Worm (Caenorhabditis elegans): ENCODE results near the gene mlt-11.

Gene mlt-11

DNA sequence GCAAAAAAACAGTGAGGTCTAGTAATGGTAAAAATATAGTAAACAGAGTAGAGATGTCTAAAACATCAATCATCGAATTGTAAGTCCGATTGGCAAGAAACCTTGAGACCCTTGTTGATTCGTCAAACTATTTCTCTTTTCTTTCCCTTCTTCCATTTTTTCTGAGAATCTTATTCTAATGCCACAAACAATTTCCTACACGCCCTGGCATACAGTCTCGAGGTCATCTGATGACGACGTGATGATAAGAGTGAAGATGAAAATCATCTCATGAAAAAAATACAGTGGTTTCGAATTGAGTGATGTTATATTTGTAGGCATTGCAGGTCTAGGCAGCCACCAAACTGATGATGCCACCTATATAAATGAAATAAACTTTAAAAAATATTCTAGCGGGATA, 25.9 kb downstream of the mlt-11 start:
- TF ChIP-seq nhr-12 (tag; optimal IDR thresholded peaks at IDR 0.05) (no peak), dmd-4 (tag; optimal IDR thresholded peaks at IDR 0.05) (no peak), ceh-16 (tag; optimal IDR thresholded peaks at IDR 0.05) (no peak), unc-39 (tag; optimal IDR thresholded peaks at IDR 0.05) (no peak), nhr-6 (tag; optimal IDR thresholded peaks at IDR 0.05) (no peak), sma-9 (GFP tag; optimal IDR thresholded peaks at IDR 0.05) (peak; percentile 39), sma-9 (tag; optimal IDR thresholded peaks at IDR 0.05) (no peak), ztf-1 (GFP tag; conservative IDR thresholded peaks at IDR 0.05) (no peak), nhr-25 (tag; optimal IDR thresholded peaks at IDR 0.05) (peak; percentile 79), sma-3 (GFP tag; optimal IDR thresholded peaks at IDR 0.05) (peak; percentile 25), blmp-1 (tag; optimal IDR thresholded peaks at IDR 0.05; ENCODE audit: insufficient read depth) (peak; percentile 54), ama-1 (optimal IDR thresholded peaks at IDR 0.05) (no peak), nhr-11 (tag; optimal IDR thresholded peaks at IDR 0.05) (no peak), ceh-82 (tag; optimal IDR thresholded peaks at IDR 0.05) (no peak), crh-2 (tag; optimal IDR thresholded peaks at IDR 0.05) (no peak), peb-1 (tag; optimal IDR thresholded peaks at IDR 0.05) (no peak), aly-2 (tag; optimal IDR thresholded peaks at IDR 0.05) (no peak), nhr-237 (tag; optimal IDR thresholded peaks at IDR 0.05) (no peak), C34F6.9 (tag; optimal IDR thresholded peaks at IDR 0.05) (no peak), nhr-129 (tag; optimal IDR thresholded peaks at IDR 0.05) (peak; percentile 57)

DNA sequence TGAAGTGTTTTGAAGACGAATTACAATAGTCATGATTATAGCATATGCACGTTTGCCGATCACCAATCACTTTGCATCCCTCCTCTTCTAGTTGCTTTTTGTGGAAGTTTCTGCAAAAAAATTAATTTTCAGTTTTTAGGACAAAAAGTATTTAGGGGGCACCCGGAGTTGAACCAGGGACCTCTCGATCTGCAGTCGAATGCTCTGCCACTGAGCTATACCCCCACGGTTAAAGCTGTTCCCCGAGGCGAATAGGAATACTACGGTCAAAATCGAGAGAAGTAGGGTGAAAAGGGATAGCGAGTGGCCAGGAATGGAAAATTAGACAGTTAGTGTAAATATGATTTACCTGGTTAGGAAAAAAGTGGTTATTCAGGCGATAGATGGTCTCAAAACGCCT, 27.0 kb downstream of the mlt-11 start:
- TF ChIP-seq nhr-11 (tag; optimal IDR thresholded peaks at IDR 0.05), result no peak
- no peak for TF ChIP-seq unc-62 (GFP tag; optimal IDR thresholded peaks at IDR 0.05)
- no peak for TF ChIP-seq alr-1 (tag; optimal IDR thresholded peaks at IDR 0.05)
- TF ChIP-seq nhr-10 (tag; optimal IDR thresholded peaks at IDR 0.05), result no peak
- no peak for TF ChIP-seq nhr-6 (tag; optimal IDR thresholded peaks at IDR 0.05)
- TF ChIP-seq elt-3 (tag; optimal IDR thresholded peaks at IDR 0.05), result no peak
- TF ChIP-seq nhr-25 (tag; optimal IDR thresholded peaks at IDR 0.05), result no peak
- no peak for TF ChIP-seq aly-2 (tag; optimal IDR thresholded peaks at IDR 0.05)
- TF ChIP-seq ama-1 (optimal IDR thresholded peaks at IDR 0.05), result no peak
- peak; percentile 39 for TF ChIP-seq nhr-129 (tag; optimal IDR thresholded peaks at IDR 0.05)
- no peak for TF ChIP-seq sma-9 (GFP tag; optimal IDR thresholded peaks at IDR 0.05)
- no peak for TF ChIP-seq sma-9 (tag; optimal IDR thresholded peaks at IDR 0.05)
- TF ChIP-seq unc-39 (tag; optimal IDR thresholded peaks at IDR 0.05), result no peak
- TF ChIP-seq lin-13 (GFP tag; optimal IDR thresholded peaks at IDR 0.05), result peak; percentile 45
- TF ChIP-seq blmp-1 (tag; optimal IDR thresholded peaks at IDR 0.05; ENCODE audit: insufficient read depth), result no peak
- TF ChIP-seq mdl-1 (tag; optimal IDR thresholded peaks at IDR 0.05), result no peak
- no peak for TF ChIP-seq skn-1 (tag; optimal IDR thresholded peaks at IDR 0.05)
- no peak for TF ChIP-seq zag-1 (tag; optimal IDR thresholded peaks at IDR 0.05)
- TF ChIP-seq C34F6.9 (tag; optimal IDR thresholded peaks at IDR 0.05), result peak; percentile 6
- TF ChIP-seq egl-27 (tag; optimal IDR thresholded peaks at IDR 0.05), result no peak
- TF ChIP-seq nhr-237 (tag; optimal IDR thresholded peaks at IDR 0.05), result no peak
- TF ChIP-seq nhr-12 (tag; optimal IDR thresholded peaks at IDR 0.05), result no peak
- no peak for TF ChIP-seq ztf-1 (GFP tag; conservative IDR thresholded peaks at IDR 0.05)
- no peak for TF ChIP-seq ztf-4 (tag; optimal IDR thresholded peaks at IDR 0.05)
- TF ChIP-seq R02D3.7 (tag; optimal IDR thresholded peaks at IDR 0.05), result no peak
- TF ChIP-seq snpc-4 (tag; optimal IDR thresholded peaks at IDR 0.05), result no peak
- no peak for TF ChIP-seq ceh-16 (tag; optimal IDR thresholded peaks at IDR 0.05)
- no peak for TF ChIP-seq nhr-23 (tag; optimal IDR thresholded peaks at IDR 0.05)
- TF ChIP-seq crh-2 (tag; optimal IDR thresholded peaks at IDR 0.05), result peak; percentile 4
- TF ChIP-seq lsy-2 (tag; optimal IDR thresholded peaks at IDR 0.05), result peak in 1 of 2 experiments; percentile 21
- TF ChIP-seq ZK546.5 (tag; optimal IDR thresholded peaks at IDR 0.05), result no peak
- peak; percentile 18 for TF ChIP-seq Y55F3AM.14 (GFP tag; optimal IDR thresholded peaks at IDR 0.05)
- TF ChIP-seq ceh-82 (tag; optimal IDR thresholded peaks at IDR 0.05), result no peak
- no peak for TF ChIP-seq mbf-1 (tag; optimal IDR thresholded peaks at IDR 0.05)
- no peak for TF ChIP-seq nhr-21 (tag; optimal IDR thresholded peaks at IDR 0.05)
- TF ChIP-seq mab-5 (tag; optimal IDR thresholded peaks at IDR 0.05), result no peak
- peak; percentile 44 for TF ChIP-seq gmeb-1 (tag; optimal IDR thresholded peaks at IDR 0.05)
- peak; percentile 73 for TF ChIP-seq sma-3 (GFP tag; optimal IDR thresholded peaks at IDR 0.05)
- no peak for TF ChIP-seq sem-4 (tag; optimal IDR thresholded peaks at IDR 0.05)
- no peak for TF ChIP-seq fos-1 (tag; optimal IDR thresholded peaks at IDR 0.05)
- TF ChIP-seq lin-11 (tag; optimal IDR thresholded peaks at IDR 0.05), result peak; percentile 17
- TF ChIP-seq lin-39 (tag; optimal IDR thresholded peaks at IDR 0.05), result no peak
- no peak for TF ChIP-seq ztf-11 (tag; optimal IDR thresholded peaks at IDR 0.05)
- peak; percentile 18 for TF ChIP-seq unc-55 (GFP tag; optimal IDR thresholded peaks at IDR 0.05)
- no peak for TF ChIP-seq nhr-77 (tag; optimal IDR thresholded peaks at IDR 0.05)
- no peak for TF ChIP-seq peb-1 (tag; optimal IDR thresholded peaks at IDR 0.05)
- TF ChIP-seq dmd-4 (tag; optimal IDR thresholded peaks at IDR 0.05), result no peak
- TF ChIP-seq elt-1 (tag; optimal IDR thresholded peaks at IDR 0.05), result no peak
- TF ChIP-seq F13H6.1 (tag; optimal IDR thresholded peaks at IDR 0.05), result peak; percentile 40

Data from whole organism, L2 larva.